Worm (Caenorhabditis elegans) whole organism, mixed stage, embryonic: Measurements from ENCODE around the gene F58E6.13.

Experiments
- blmp-1 ChIP-seq: fragments of 150-350 bp; optimal IDR thresholded peaks from 2 replicates; lab custom pipeline; 2014; ENCODE audit warnings: missing biosample characterization, missing genetic modification characterization
- elt-1 ChIP-seq: sonication (generic microtip); optimal IDR thresholded peaks from 2 replicates; lab custom pipeline; 2017; ENCODE audit warnings: missing genetic modification characterization, mild to moderate bottlenecking, missing compliant biosample characterization, antibody characterized with exemption, moderate library complexity, borderline replicate concordance; ENCODE audit not compliant: insufficient read depth
- elt-3 ChIP-seq: fragments of 150-350 bp; optimal IDR thresholded peaks from 2 replicates; lab custom pipeline; 2014; ENCODE audit warnings: missing biosample characterization, missing genetic modification characterization
- lsy-2 ChIP-seq: fragments of 150-350 bp; optimal IDR thresholded peaks from 2 replicates; lab custom pipeline; 2014; ENCODE audit warnings: missing biosample characterization, missing genetic modification characterization
- unc-39 ChIP-seq: fragments of 150-350 bp; optimal IDR thresholded peaks from 2 replicates; lab custom pipeline; 2014; ENCODE audit warnings: missing biosample characterization, missing genetic modification characterization

- TF ChIP-seq unc-39 (tag; lab: Kevin White, UChicago) (no peak), lsy-2 (tag; lab: Kevin White, UChicago) (no peak), elt-1 (tag; lab: Kevin White, UChicago) (no peak), elt-3 (tag; lab: Kevin White, UChicago) (no peak), blmp-1 (no peak)
Observed at ce11 chrV:9757884-9758283, 12.8 kb downstream of the F58E6.13 start, which contains the start of gene F58E6.11.
